Worm (Caenorhabditis elegans): ENCODE results near the gene C07B5.8.

ce11 chrX:9548011-9548795, 11.6 kb upstream of the C07B5.8 start:
- TF ChIP-seq W03F9.2 (tag; optimal IDR thresholded peaks at IDR 0.05): no peak
- TF ChIP-seq him-1 (tag; optimal IDR thresholded peaks at IDR 0.05): no peak
- no peak for TF ChIP-seq dao-5 (tag; optimal IDR thresholded peaks at IDR 0.05)
